Worm (Caenorhabditis elegans): ENCODE results near the gene srd-29.

srd-29 gene

ce11 chrV:7643416-7643815 lies 7.8 kb downstream of the srd-29 start, which contains the start of gene F07C4.11:
Gene F07C4.11, minus strand, starts transcription at chrV:7643516.
- no peak for TF ChIP-seq tag-97 (GFP tag; IDR thresholded peaks at IDR 0.05)
- no peak for TF ChIP-seq ces-1 (GFP tag; optimal IDR thresholded peaks at IDR 0.05)
- no peak for TF ChIP-seq nhr-10 (tag; optimal IDR thresholded peaks at IDR 0.05)
- TF ChIP-seq unc-39 (tag; optimal IDR thresholded peaks at IDR 0.05): no peak
- TF ChIP-seq lin-1 (GFP tag; IDR thresholded peaks at IDR 0.05): no peak
- no peak for TF ChIP-seq mdt-29 (GFP tag; IDR thresholded peaks at IDR 0.05)
- no peak for TF ChIP-seq snpc-1.2 (GFP tag; IDR thresholded peaks at IDR 0.05)
- TF ChIP-seq cey-2 (tag; optimal IDR thresholded peaks at IDR 0.05; ENCODE audit: borderline replicate concordance, insufficient read depth): no peak
- no peak for TF ChIP-seq ztf-11 (tag; optimal IDR thresholded peaks at IDR 0.05)
- no peak for TF ChIP-seq gei-8 (GFP tag; optimal IDR thresholded peaks at IDR 0.05)
- no peak for TF ChIP-seq nhr-41 (GFP tag; IDR thresholded peaks at IDR 0.05)
- no peak for TF ChIP-seq nhr-48 (tag; optimal IDR thresholded peaks at IDR 0.05)
- TF ChIP-seq php-3 (GFP tag; IDR thresholded peaks at IDR 0.05): no peak
- TF ChIP-seq pqm-1 (tag; optimal IDR thresholded peaks at IDR 0.05): no peak
- TF ChIP-seq dpl-1 (GFP tag; optimal IDR thresholded peaks at IDR 0.05): no peak
- TF ChIP-seq nhr-111 (GFP tag; optimal IDR thresholded peaks at IDR 0.05): no peak
- no peak for TF ChIP-seq Y5F2A.4 (GFP tag; optimal IDR thresholded peaks at IDR 0.05)
- TF ChIP-seq mdl-1 (tag; optimal IDR thresholded peaks at IDR 0.05): no peak

- TF ChIP-seq ceh-32 (tag; optimal IDR thresholded peaks at IDR 0.05; ENCODE audit: poor library complexity) (no peak), ceh-82 (tag; optimal IDR thresholded peaks at IDR 0.05) (no peak), vab-7 (GFP tag; IDR thresholded peaks at IDR 0.05) (no peak), nhr-77 (tag; optimal IDR thresholded peaks at IDR 0.05) (no peak), R02D3.7 (tag; optimal IDR thresholded peaks at IDR 0.05) (no peak)
Observed at ce11 chrV:7645454-7645853, 9.9 kb downstream of the srd-29 start, which contains the start of gene str-47. Gene str-47, plus strand, starts transcription at chrV:7645754.

- TF ChIP-seq attf-4 (tag; optimal IDR thresholded peaks at IDR 0.05): no peak
- TF ChIP-seq Y75B8A.6 (GFP tag; IDR thresholded peaks at IDR 0.05): no peak
- TF ChIP-seq lin-29 (GFP tag; IDR thresholded peaks at IDR 0.05): no peak
- TF ChIP-seq spr-1 (tag; optimal IDR thresholded peaks at IDR 0.05): no peak
- no peak for TF ChIP-seq egl-43 (GFP tag; IDR thresholded peaks at IDR 0.05)
- no peak for TF ChIP-seq daf-19 (GFP tag; conservative IDR thresholded peaks at IDR 0.05)
- TF ChIP-seq lim-7 (GFP tag; IDR thresholded peaks at IDR 0.05): no peak
- no peak for TF ChIP-seq lin-13 (GFP tag; optimal IDR thresholded peaks at IDR 0.05)
- no peak for TF ChIP-seq mxl-3 (GFP tag; optimal IDR thresholded peaks at IDR 0.05)
- TF ChIP-seq D1046.2 (GFP tag; IDR thresholded peaks at IDR 0.05): no peak
- TF ChIP-seq dmd-6 (GFP tag; IDR thresholded peaks at IDR 0.05): no peak
- TF ChIP-seq Y105C5A.15 (GFP tag; IDR thresholded peaks at IDR 0.05): no peak
- no peak for TF ChIP-seq ces-1 (GFP tag; optimal IDR thresholded peaks at IDR 0.05)
- TF ChIP-seq daf-8 (GFP tag; IDR thresholded peaks at IDR 0.05): no peak
- no peak for TF ChIP-seq daf-12 (tag; optimal IDR thresholded peaks at IDR 0.05)
- TF ChIP-seq zag-1 (tag; optimal IDR thresholded peaks at IDR 0.05): no peak
- no peak for TF ChIP-seq ceh-32 (tag; optimal IDR thresholded peaks at IDR 0.05; ENCODE audit: poor library complexity)
- no peak for TF ChIP-seq F44E2.7 (GFP tag; IDR thresholded peaks at IDR 0.05)
- TF ChIP-seq arid-1 (GFP tag; conservative IDR thresholded peaks at IDR 0.05): no peak
Observed at ce11 chrV:7647147-7647546, 11.6 kb downstream of the srd-29 start.
